Worm (Caenorhabditis elegans): ENCODE data around the gene perm-3.

Gene perm-3

ce11 chrIV:5411641-5412337, 17.2 kb upstream of the perm-3 start, which contains the start of gene ZK616.8:
Gene ZK616.8, minus strand, starts transcription at chrIV:5412193.
- no peak for TF ChIP-seq flh-1 (GFP tag; optimal IDR thresholded peaks at IDR 0.05)
- no peak for TF ChIP-seq snpc-4 (tag; optimal IDR thresholded peaks at IDR 0.05)
- TF ChIP-seq ceh-43 (GFP tag; optimal IDR thresholded peaks at IDR 0.05), result no peak
- TF ChIP-seq mab-5 (tag; optimal IDR thresholded peaks at IDR 0.05), result no peak
- TF ChIP-seq blmp-1 (tag; optimal IDR thresholded peaks at IDR 0.05), result no peak
- no peak for TF ChIP-seq nhr-12 (tag; optimal IDR thresholded peaks at IDR 0.05)
- no peak for TF ChIP-seq ztf-11 (tag; optimal IDR thresholded peaks at IDR 0.05)
- TF ChIP-seq ceh-83 (GFP tag; optimal IDR thresholded peaks at IDR 0.05), result no peak
- no peak for TF ChIP-seq nhr-28 (tag; optimal IDR thresholded peaks at IDR 0.05)
- TF ChIP-seq tbx-8 (GFP tag; optimal IDR thresholded peaks at IDR 0.05), result no peak
- TF ChIP-seq ham-2 (GFP tag; optimal IDR thresholded peaks at IDR 0.05), result no peak
- no peak for TF ChIP-seq lin-13 (tag; optimal IDR thresholded peaks at IDR 0.05)
- TF ChIP-seq nhr-76 (tag; optimal IDR thresholded peaks at IDR 0.05), result no peak
- no peak for TF ChIP-seq sem-2 (GFP tag; optimal IDR thresholded peaks at IDR 0.05)
- TF ChIP-seq zip-8 (tag; optimal IDR thresholded peaks at IDR 0.05), result no peak
- no peak for TF ChIP-seq bed-3 (GFP tag; optimal IDR thresholded peaks at IDR 0.05)
- TF ChIP-seq ceh-39 (tag; optimal IDR thresholded peaks at IDR 0.05), result no peak

DNA sequence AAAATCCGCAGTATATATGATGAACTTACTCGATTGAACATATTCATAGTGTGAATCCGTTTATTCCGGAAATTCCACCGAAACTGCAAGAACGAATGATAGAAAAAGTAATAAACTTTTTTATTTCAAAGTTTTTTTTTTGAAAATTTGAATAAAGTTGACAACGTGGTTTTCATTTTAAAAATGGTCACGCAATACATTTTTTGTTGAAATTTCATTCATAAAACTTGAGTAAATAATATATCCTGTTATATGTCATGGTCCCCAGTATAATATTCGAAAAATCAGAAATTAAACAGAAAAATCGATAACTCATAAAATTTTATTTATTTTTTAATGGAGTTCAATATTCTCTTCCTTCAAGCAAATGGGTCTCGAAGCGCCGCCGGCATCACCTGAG, 16.5 kb upstream of the perm-3 start, which contains the start of gene ZK616.65:
ZK616.65 (minus strand) TSS at position 101 of the 400 bp plus-strand sequence.
- TF ChIP-seq elt-1 (tag; optimal IDR thresholded peaks at IDR 0.05; ENCODE audit: borderline replicate concordance, insufficient read depth) (no peak), M03D4.4 (tag; optimal IDR thresholded peaks at IDR 0.05) (no peak), ceh-83 (GFP tag; optimal IDR thresholded peaks at IDR 0.05) (no peak), nhr-12 (tag; optimal IDR thresholded peaks at IDR 0.05) (no peak), ces-1 (GFP tag; optimal IDR thresholded peaks at IDR 0.05) (no peak), cnd-1 (tag; optimal IDR thresholded peaks at IDR 0.05) (no peak), mls-2 (tag; optimal IDR thresholded peaks at IDR 0.05) (no peak), sem-2 (GFP tag; optimal IDR thresholded peaks at IDR 0.05) (no peak), ceh-39 (tag; optimal IDR thresholded peaks at IDR 0.05) (no peak), ceh-43 (GFP tag; optimal IDR thresholded peaks at IDR 0.05) (no peak), tbx-8 (GFP tag; optimal IDR thresholded peaks at IDR 0.05) (no peak), blmp-1 (tag; optimal IDR thresholded peaks at IDR 0.05) (no peak), mab-5 (tag; optimal IDR thresholded peaks at IDR 0.05) (no peak), sptf-1 (tag; optimal IDR thresholded peaks at IDR 0.05) (no peak), nhr-2 (tag; optimal IDR thresholded peaks at IDR 0.05) (no peak), elt-3 (tag; optimal IDR thresholded peaks at IDR 0.05) (no peak)

- TF ChIP-seq mls-2 (tag; optimal IDR thresholded peaks at IDR 0.05), result no peak
- no peak for TF ChIP-seq drap-1 (GFP tag; optimal IDR thresholded peaks at IDR 0.05)
- TF ChIP-seq tbx-8 (GFP tag; optimal IDR thresholded peaks at IDR 0.05), result no peak
- TF ChIP-seq bed-3 (GFP tag; optimal IDR thresholded peaks at IDR 0.05), result no peak
- TF ChIP-seq unc-62 (GFP tag; optimal IDR thresholded peaks at IDR 0.05), result no peak
- TF ChIP-seq M03D4.4 (tag; optimal IDR thresholded peaks at IDR 0.05), result no peak
- TF ChIP-seq ces-1 (GFP tag; optimal IDR thresholded peaks at IDR 0.05), result no peak
- TF ChIP-seq nhr-76 (tag; optimal IDR thresholded peaks at IDR 0.05), result no peak
- TF ChIP-seq nhr-2 (tag; optimal IDR thresholded peaks at IDR 0.05), result no peak
- TF ChIP-seq flh-1 (GFP tag; optimal IDR thresholded peaks at IDR 0.05), result no peak
- no peak for TF ChIP-seq elt-3 (tag; optimal IDR thresholded peaks at IDR 0.05)
- no peak for TF ChIP-seq nhr-28 (tag; optimal IDR thresholded peaks at IDR 0.05)
- no peak for TF ChIP-seq ceh-39 (tag; optimal IDR thresholded peaks at IDR 0.05)
- no peak for TF ChIP-seq mep-1 (tag; optimal IDR thresholded peaks at IDR 0.05)
- TF ChIP-seq ceh-43 (GFP tag; optimal IDR thresholded peaks at IDR 0.05), result no peak
- no peak for TF ChIP-seq cnd-1 (tag; optimal IDR thresholded peaks at IDR 0.05)
- no peak for TF ChIP-seq ztf-11 (tag; optimal IDR thresholded peaks at IDR 0.05)
Measured at ce11 chrIV:5409112-5409511, 14.5 kb upstream of the perm-3 start.

DNA sequence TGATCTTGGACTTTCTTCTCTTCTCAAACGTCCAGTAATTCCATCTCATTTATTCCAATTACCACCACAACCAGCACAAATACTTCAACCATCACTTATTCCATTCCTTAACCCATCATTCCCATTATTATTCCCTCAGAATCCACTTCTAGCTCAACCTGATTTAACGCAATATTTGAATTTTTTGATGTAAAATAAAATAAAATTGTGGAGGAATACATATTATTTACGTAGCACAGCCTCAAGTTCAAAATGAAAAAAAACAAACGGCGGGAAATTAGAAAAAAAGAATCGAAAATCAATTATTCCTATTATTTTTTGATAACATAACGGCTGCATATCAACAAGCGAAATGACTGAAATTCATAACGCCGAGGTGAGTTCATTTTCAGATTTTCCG, 10.7 kb upstream of the perm-3 start, which contains the start of gene ZK616.61:
ZK616.61 (plus strand) TSS at position 301 of the 400 bp plus-strand sequence.
- TF ChIP-seq ces-1 (GFP tag; optimal IDR thresholded peaks at IDR 0.05), result no peak
- no peak for TF ChIP-seq blmp-1 (tag; optimal IDR thresholded peaks at IDR 0.05)
- TF ChIP-seq unc-39 (tag; optimal IDR thresholded peaks at IDR 0.05), result no peak

ce11 chrIV:5400609-5401008, 6.0 kb upstream of the perm-3 start, which contains the start of gene ZK616.1:
Gene ZK616.1, plus strand, starts transcription at chrIV:5400909.
- no peak for TF ChIP-seq zip-8 (tag; optimal IDR thresholded peaks at IDR 0.05)
- TF ChIP-seq mls-2 (tag; optimal IDR thresholded peaks at IDR 0.05), result no peak
- TF ChIP-seq ztf-11 (tag; optimal IDR thresholded peaks at IDR 0.05), result no peak
